Fruit fly (Drosophila melanogaster) S2 (cell line): ENCODE data around the gene rdx.

ENCODE experiments used
- CG8478 ChIP-seq: fragments of >200 bp; optimal IDR thresholded peaks from 2 replicates; lab custom pipeline; 2018
- CTCF ChIP-seq, 2 experiments: fragments of >200 bp; optimal IDR thresholded peaks; 2 replicates each; lab custom pipeline; 2018

DNA sequence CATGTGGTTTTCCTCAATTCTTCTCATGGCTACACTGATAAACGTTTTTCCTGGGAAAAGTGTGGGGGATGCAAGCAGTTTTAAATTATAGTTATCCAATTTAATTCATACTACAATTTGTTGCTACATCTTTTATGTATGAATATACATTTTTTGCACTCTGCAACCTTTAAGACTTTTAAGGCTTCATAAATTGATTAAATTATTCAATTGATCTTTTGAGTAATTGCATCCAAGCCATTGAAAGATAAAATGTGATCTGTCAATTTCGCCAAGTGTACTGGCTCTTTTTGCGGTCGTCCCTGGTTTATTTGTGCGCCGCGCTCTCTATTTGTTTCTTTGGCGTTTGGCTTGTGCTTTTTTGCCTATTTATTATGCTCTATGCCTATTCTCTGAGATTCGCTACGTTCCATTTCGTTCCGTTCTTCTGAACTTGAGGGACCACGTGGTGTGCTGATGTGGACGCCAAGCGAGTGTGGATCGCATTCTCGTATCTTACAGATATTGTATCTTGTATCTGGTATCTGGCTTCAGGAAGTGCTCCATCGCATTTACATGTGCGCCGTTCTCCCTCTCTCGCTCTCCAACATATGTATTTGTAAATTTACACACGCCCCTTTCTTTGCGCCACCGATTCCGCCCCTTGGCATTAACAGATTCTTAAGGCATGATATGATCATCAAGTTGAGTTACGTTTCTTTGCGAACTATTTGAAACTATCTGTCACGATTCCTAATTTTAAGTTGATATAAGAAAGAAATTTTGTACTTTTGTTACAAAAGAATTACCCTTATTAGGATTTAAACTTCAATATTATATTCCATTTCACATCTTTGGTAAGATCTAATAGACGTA lies 20.6 kb upstream of the rdx start:
- TF ChIP-seq CTCF (optimal IDR thresholded peaks at IDR 0.05; lab: Kevin White, UChicago) (no peak), CG8478 (lab: Kevin White, UChicago) (no peak)
